Worm (Caenorhabditis elegans): ENCODE results near the gene Y43F8C.7.

Gene Y43F8C.7

ce11 chrV:19630569-19630968 lies 13.3 kb downstream of the Y43F8C.7 start:
- TF ChIP-seq nhr-28 (tag; optimal IDR thresholded peaks at IDR 0.05) (no peak), lir-3 (tag; optimal IDR thresholded peaks at IDR 0.05; ENCODE audit: poor library complexity) (no peak), sup-37 (GFP tag; optimal IDR thresholded peaks at IDR 0.05) (no peak), isw-1 (GFP tag; IDR thresholded peaks at IDR 0.05) (no peak)

- TF ChIP-seq pax-3 (tag; optimal IDR thresholded peaks at IDR 0.05) = no peak
- TF ChIP-seq ztf-4 (tag; optimal IDR thresholded peaks at IDR 0.05) = no peak
- TF ChIP-seq unc-30 (tag; optimal IDR thresholded peaks at IDR 0.05) = no peak
- TF ChIP-seq sptf-1 (tag; optimal IDR thresholded peaks at IDR 0.05) = peak; percentile 19
- no peak for TF ChIP-seq nhr-47 (tag; optimal IDR thresholded peaks at IDR 0.05)
Observed at ce11 chrV:19629973-19630372, 13.9 kb downstream of the Y43F8C.7 start.

- TF ChIP-seq fos-1 (tag; optimal IDR thresholded peaks at IDR 0.05) = no peak
- no peak for TF ChIP-seq Y116A8C.19 (tag; optimal IDR thresholded peaks at IDR 0.05; ENCODE audit: borderline replicate concordance)
- no peak for TF ChIP-seq nhr-28 (tag; optimal IDR thresholded peaks at IDR 0.05)
- TF ChIP-seq zag-1 (tag; optimal IDR thresholded peaks at IDR 0.05) = no peak
- TF ChIP-seq efl-1 (optimal IDR thresholded peaks at IDR 0.05) = no peak
- TF ChIP-seq efl-1 (GFP tag; optimal IDR thresholded peaks at IDR 0.05 in 1 of 2) = peak in 1 of 2 experiments; percentile 35
- TF ChIP-seq nhr-19 (GFP tag; conservative IDR thresholded peaks at IDR 0.05) = 0 out of 2 replicates have a peak, but pooled peaks have one; percentile 26
- no peak for TF ChIP-seq nhr-47 (tag; optimal IDR thresholded peaks at IDR 0.05)
Observed at ce11 chrV:19629544-19629943, 14.3 kb downstream of the Y43F8C.7 start.

ce11 chrV:19625719-19626118 lies 18.1 kb downstream of the Y43F8C.7 start:
- TF ChIP-seq irx-1 (tag; optimal IDR thresholded peaks at IDR 0.05) (no peak), efl-1 (optimal IDR thresholded peaks at IDR 0.05) (no peak), efl-1 (GFP tag; optimal IDR thresholded peaks at IDR 0.05 in 1 of 2) (peak in 1 of 2 experiments; percentile 19)

- TF ChIP-seq skn-1 (tag; optimal IDR thresholded peaks at IDR 0.05) (no peak), egl-13 (tag; optimal IDR thresholded peaks at IDR 0.05) (no peak), aha-1 (tag; optimal IDR thresholded peaks at IDR 0.05) (no peak), aly-2 (tag; optimal IDR thresholded peaks at IDR 0.05) (no peak), nhr-19 (GFP tag; conservative IDR thresholded peaks at IDR 0.05) (no peak), elt-2 (tag; optimal IDR thresholded peaks at IDR 0.05) (no peak), ceh-88 (GFP tag; IDR thresholded peaks at IDR 0.05) (no peak), swsn-7 (tag; optimal IDR thresholded peaks at IDR 0.05) (no peak), mab-9 (GFP tag; IDR thresholded peaks at IDR 0.05) (no peak), nhr-77 (tag; optimal IDR thresholded peaks at IDR 0.05) (no peak), ceh-82 (tag; optimal IDR thresholded peaks at IDR 0.05) (no peak), lsy-2 (tag; optimal IDR thresholded peaks at IDR 0.05) (no peak), ets-5 (GFP tag; IDR thresholded peaks at IDR 0.05) (no peak), zip-4 (GFP tag; optimal IDR thresholded peaks at IDR 0.05) (no peak), sup-37 (GFP tag; optimal IDR thresholded peaks at IDR 0.05) (no peak), xbp-1 (tag; optimal IDR thresholded peaks at IDR 0.05) (no peak), ama-1 (optimal IDR thresholded peaks at IDR 0.05) (no peak), fkh-10 (GFP tag; optimal IDR thresholded peaks at IDR 0.05) (no peak), grh-1 (GFP tag; IDR thresholded peaks at IDR 0.05) (no peak), nhr-20 (tag; optimal IDR thresholded peaks at IDR 0.05) (no peak)
Observed at ce11 chrV:19624749-19625148, 19.1 kb downstream of the Y43F8C.7 start, which contains the start of gene dyf-19. Gene dyf-19, plus strand, starts transcription at chrV:19625049.
